Fruit fly (Drosophila melanogaster): ENCODE results near the gene Coq4.

The Coq4 gene

DNA sequence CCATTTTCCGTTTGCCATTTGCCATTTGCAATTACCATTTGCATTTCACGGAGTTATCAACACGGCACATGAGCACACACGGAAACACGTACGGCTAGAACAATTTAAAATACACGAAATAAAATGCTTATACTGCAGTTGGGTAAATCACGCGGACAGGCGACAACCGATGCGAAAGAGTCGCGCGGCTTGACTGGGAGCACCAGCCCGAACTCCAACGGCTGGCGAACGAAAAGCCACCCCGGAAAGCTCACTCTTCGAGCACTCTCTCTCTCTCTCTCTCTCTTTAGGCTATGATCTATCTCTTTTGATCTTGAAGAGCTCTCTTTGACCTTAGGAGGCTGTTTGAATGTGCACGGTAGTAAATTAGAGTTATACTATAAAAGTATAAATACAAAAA is 12.1 kb downstream of the Coq4 start, which contains the start of gene blot (continued):
- TF ChIP-seq Hsf (GFP tag; optimal IDR thresholded peaks at IDR 0.05) (no peak), CHES-1-like (GFP tag; optimal IDR thresholded peaks at IDR 0.05) (no peak), salm (tag; optimal IDR thresholded peaks at IDR 0.05) (no peak), CG8290 (GFP tag; optimal IDR thresholded peaks at IDR 0.05) (no peak), CG8290 (tag; optimal IDR thresholded peaks at IDR 0.05) (peak in 1 of 2 experiments; percentile 40), CG15601 (tag; optimal IDR thresholded peaks at IDR 0.05) (no peak), sd (tag; optimal IDR thresholded peaks at IDR 0.05) (no peak), CG4328 (GFP tag; optimal IDR thresholded peaks at IDR 0.05) (no peak), CG8765 (GFP tag; IDR thresholded peaks at IDR 0.05) (no peak), maf-S (GFP tag; optimal IDR thresholded peaks at IDR 0.05) (no peak), ind (GFP tag; optimal IDR thresholded peaks at IDR 0.05) (no peak), run (tag; optimal IDR thresholded peaks at IDR 0.05) (no peak), dmrt11E (tag; optimal IDR thresholded peaks at IDR 0.05) (no peak), pfk (GFP tag; optimal IDR thresholded peaks at IDR 0.05) (no peak), corto (GFP tag; optimal IDR thresholded peaks at IDR 0.05) (no peak), CG32532 (GFP tag; IDR thresholded peaks at IDR 0.05) (peak; percentile 39; the same call in 1 of the 2 replicates), sima (GFP tag; optimal IDR thresholded peaks at IDR 0.05) (no peak), cas (GFP tag; IDR thresholded peaks at IDR 0.05) (no peak), CG15269 (tag; optimal IDR thresholded peaks at IDR 0.05) (no peak), Nf-YA (GFP tag; IDR thresholded peaks at IDR 0.05) (no peak), CG10462 (GFP tag; optimal IDR thresholded peaks at IDR 0.05) (no peak), Dll (GFP tag; IDR thresholded peaks at IDR 0.05; ENCODE audit: partially characterized antibody) (peak; percentile 25; the same call in 1 of the 4 replicates), HmgD (GFP tag; optimal IDR thresholded peaks at IDR 0.05) (no peak), CG3726 (GFP tag; IDR thresholded peaks at IDR 0.05) (no peak), zen2 (GFP tag; IDR thresholded peaks at IDR 0.05; ENCODE audit: partially characterized antibody) (peak; percentile 34; the same call in 2 of the 3 replicates), PHDP (tag; optimal IDR thresholded peaks at IDR 0.05) (no peak), Asciz (GFP tag; optimal IDR thresholded peaks at IDR 0.05) (no peak), Eip74EF (GFP tag; optimal IDR thresholded peaks at IDR 0.05) (no peak), CG33213 (GFP tag; optimal IDR thresholded peaks at IDR 0.05) (no peak), Sox100B (GFP tag; optimal IDR thresholded peaks at IDR 0.05) (no peak), D19A (tag; optimal IDR thresholded peaks at IDR 0.05) (no peak), bowl (GFP tag; IDR thresholded peaks at IDR 0.05) (no peak), Adf1 (GFP tag; IDR thresholded peaks at IDR 0.05) (no peak), sisA (GFP tag; IDR thresholded peaks at IDR 0.05) (no peak), CG11085 (GFP tag; IDR thresholded peaks at IDR 0.05) (no peak), Chrac-16 (GFP tag; optimal IDR thresholded peaks at IDR 0.05) (no peak), chinmo (GFP tag; IDR thresholded peaks at IDR 0.05; ENCODE audit: partially characterized antibody) (peak; percentile 76; the same call in 1 of the 4 replicates), Fer1 (GFP tag; optimal IDR thresholded peaks at IDR 0.05) (no peak), CG14710 (tag; optimal IDR thresholded peaks at IDR 0.05) (no peak), exex (tag; optimal IDR thresholded peaks at IDR 0.05) (no peak), amos (GFP tag; IDR thresholded peaks at IDR 0.05; ENCODE audit: partially characterized antibody) (peak; percentile 13; the same call in 1 of the 2 replicates), CG1529 (GFP tag; optimal IDR thresholded peaks at IDR 0.05) (no peak), Atf6 (GFP tag; IDR thresholded peaks at IDR 0.05) (no peak), Atf3 (GFP tag; optimal IDR thresholded peaks at IDR 0.05) (no peak), tna (GFP tag; IDR thresholded peaks at IDR 0.05; ENCODE audit: partially characterized antibody) (peak; percentile 19; the same call in 1 of the 2 replicates), CG4424 (GFP tag; optimal IDR thresholded peaks at IDR 0.05) (no peak), Awh (GFP tag; IDR thresholded peaks at IDR 0.05) (0 out of 2 replicates have a peak, but pooled peaks have one; percentile 17), CG3163 (GFP tag; optimal IDR thresholded peaks at IDR 0.05) (peak; percentile 93), CG14014 (GFP tag; IDR thresholded peaks at IDR 0.05) (peak; percentile 39; the same call in 1 of the 2 replicates), Side (GFP tag; optimal IDR thresholded peaks at IDR 0.05) (no peak), pho (GFP tag; optimal IDR thresholded peaks at IDR 0.05) (no peak)
